Fruit fly (Drosophila melanogaster): ENCODE measurements around the gene MED31.

- TF ChIP-seq CTCF (optimal IDR thresholded peaks at IDR 0.05) (no peak), CG8478 (optimal IDR thresholded peaks at IDR 0.05) (no peak)
These were observed 39.8 kb upstream of the MED31 start for dm6 chr3R:4601887-4602531.
